Worm (Caenorhabditis elegans) whole organism, L3 larva: Measurements from ENCODE around the gene R10E9.3.
A peak's percentile ranks its signal among the peaks of the same experiment; 100 is the strongest.

Experiments
- R02D3.7 ChIP-seq: fragments of 150-350 bp; optimal IDR thresholded peaks from 2 replicates; lab custom pipeline; 2014; ENCODE audit warnings: missing biosample characterization, missing genetic modification characterization
- ZK546.5 ChIP-seq: sonication (generic microtip); optimal IDR thresholded peaks from 2 replicates; lab custom pipeline; 2017; ENCODE audit warnings: missing biosample characterization, missing genetic modification characterization
- aly-2 ChIP-seq: fragments of 150-350 bp; optimal IDR thresholded peaks from 2 replicates; lab custom pipeline; 2014; ENCODE audit warnings: missing biosample characterization, missing genetic modification characterization
- ama-1 ChIP-seq: fragments of 150-350 bp; optimal IDR thresholded peaks from 2 replicates; lab custom pipeline; 2018
- ceh-28 ChIP-seq: fragments of 150-350 bp; optimal IDR thresholded peaks from 2 replicates; lab custom pipeline; 2014; ENCODE audit warnings: missing biosample characterization, missing genetic modification reagents, missing genetic modification characterization
- ceh-82 ChIP-seq: fragments of 150-350 bp; optimal IDR thresholded peaks from 2 replicates; lab custom pipeline; 2014; ENCODE audit warnings: missing biosample characterization, missing genetic modification characterization
- egl-27 ChIP-seq: sonication (generic microtip); optimal IDR thresholded peaks from 4 replicates; lab custom pipeline; 2017; ENCODE audit warnings: missing biosample characterization, missing genetic modification reagents, missing genetic modification characterization
- egl-5 ChIP-seq: fragments of 150-350 bp; optimal IDR thresholded peaks from 2 replicates; lab custom pipeline; 2017; ENCODE audit warnings: missing biosample characterization, missing genetic modification reagents, missing genetic modification characterization, inconsistent platforms
- elt-2 ChIP-seq: sonication (generic microtip); optimal IDR thresholded peaks from 2 replicates; lab custom pipeline; 2016; ENCODE audit warnings: missing genetic modification reagents, mild to moderate bottlenecking, missing genetic modification characterization, missing compliant biosample characterization
- elt-3 ChIP-seq, 3 experiments: fragments of 150-350 bp in 1 of 3; sonication (generic microtip) in 2 of 3; optimal IDR thresholded peaks; 2 replicates in 2 of 3; 4 replicates in 1 of 3; lab custom pipeline; 2014 to 2017; ENCODE audit warnings: missing biosample characterization in 3 of 3, missing genetic modification characterization in 3 of 3
- eor-1 ChIP-seq, 2 experiments: fragments of 150-350 bp; optimal IDR thresholded peaks; 2 replicates each; lab custom pipeline; 2014 to 2018; ENCODE audit warnings: missing biosample characterization in 2 of 2, missing genetic modification characterization in 2 of 2
- fkh-10 ChIP-seq: sonication (generic microtip); optimal IDR thresholded peaks from 2 replicates; lab custom pipeline; 2017; ENCODE audit warnings: missing biosample characterization, missing genetic modification reagents, missing genetic modification characterization
- fkh-2 ChIP-seq: fragments of 150-350 bp; optimal IDR thresholded peaks from 2 replicates; lab custom pipeline; 2014; ENCODE audit warnings: missing biosample characterization, missing genetic modification reagents, missing genetic modification characterization
- hmg-11 ChIP-seq: sonication (generic microtip); optimal IDR thresholded peaks from 2 replicates; lab custom pipeline; 2016; ENCODE audit warnings: missing genetic modification characterization, missing compliant biosample characterization
- jun-1 ChIP-seq: fragments of 150-350 bp; optimal IDR thresholded peaks from 2 replicates; lab custom pipeline; 2014; ENCODE audit warnings: missing biosample characterization, missing genetic modification reagents, missing genetic modification characterization
- lin-39 ChIP-seq: fragments of 150-350 bp; optimal IDR thresholded peaks from 2 replicates; lab custom pipeline; 2018; ENCODE audit warnings: missing biosample characterization, missing genetic modification reagents, missing genetic modification characterization
- nfya-1 ChIP-seq: sonication (generic microtip); optimal IDR thresholded peaks from 2 replicates; lab custom pipeline; 2017; ENCODE audit warnings: missing genetic modification characterization, mild to moderate bottlenecking, missing compliant biosample characterization, antibody characterized with exemption, moderate library complexity; ENCODE audit not compliant: insufficient read depth
- nhr-12 ChIP-seq: fragments of 150-350 bp; optimal IDR thresholded peaks from 2 replicates; lab custom pipeline; 2014; ENCODE audit warnings: missing biosample characterization, missing genetic modification characterization
- nhr-23 ChIP-seq: fragments of 150-350 bp; optimal IDR thresholded peaks from 2 replicates; lab custom pipeline; 2014; ENCODE audit warnings: missing biosample characterization, missing genetic modification reagents, missing genetic modification characterization
- nhr-237 ChIP-seq: fragments of 150-350 bp; optimal IDR thresholded peaks from 2 replicates; lab custom pipeline; 2014; ENCODE audit warnings: missing biosample characterization, missing genetic modification characterization
- nhr-25 ChIP-seq: sonication (generic microtip); optimal IDR thresholded peaks from 2 replicates; lab custom pipeline; 2017; ENCODE audit warnings: missing biosample characterization, missing genetic modification characterization
- nhr-28 ChIP-seq: fragments of 150-350 bp; optimal IDR thresholded peaks from 2 replicates; lab custom pipeline; 2014; ENCODE audit warnings: missing biosample characterization, missing genetic modification characterization
- nhr-76 ChIP-seq: fragments of 150-350 bp; sonication (generic microtip); optimal IDR thresholded peaks from 5 replicates; lab custom pipeline; 2014; ENCODE audit warnings: missing biosample characterization, missing genetic modification characterization
- nhr-77 ChIP-seq: fragments of 150-350 bp; optimal IDR thresholded peaks from 2 replicates; lab custom pipeline; 2014; ENCODE audit warnings: missing biosample characterization, missing genetic modification characterization
- pha-4 ChIP-seq: fragments of 150-350 bp; optimal IDR thresholded peaks from 2 replicates; lab custom pipeline; 2014; ENCODE audit warnings: missing biosample characterization, missing genetic modification reagents, missing genetic modification characterization
- pqm-1 ChIP-seq: fragments of 150-350 bp; optimal IDR thresholded peaks from 2 replicates; lab custom pipeline; 2017; ENCODE audit warnings: missing biosample characterization, missing genetic modification characterization, inconsistent platforms
- snpc-4 ChIP-seq: fragments of 150-350 bp; optimal IDR thresholded peaks from 2 replicates; lab custom pipeline; 2014; ENCODE audit warnings: missing biosample characterization, missing genetic modification characterization
- unc-62 ChIP-seq: fragments of 150-350 bp; sonication (generic microtip); optimal IDR thresholded peaks from 4 replicates; lab custom pipeline; 2014; ENCODE audit warnings: missing biosample characterization, missing genetic modification reagents, missing genetic modification characterization
- ztf-11 ChIP-seq: fragments of 150-350 bp; optimal IDR thresholded peaks from 2 replicates; lab custom pipeline; 2014; ENCODE audit warnings: missing biosample characterization, missing genetic modification characterization
- ztf-4 ChIP-seq: fragments of 150-350 bp; optimal IDR thresholded peaks from 2 replicates; lab custom pipeline; 2014; ENCODE audit warnings: missing biosample characterization, missing genetic modification characterization

R10E9.3 gene

ce11 chrIII:4005446-4006192 lies 45.6 kb downstream of the R10E9.3 start, which contains the start of gene pxd-1:
Gene pxd-1, plus strand, starts transcription at chrIII:4006142.
- peak; percentile 24 for TF ChIP-seq lin-39
- TF ChIP-seq nfya-1, result peak; percentile 57
- peak; percentile 70 for TF ChIP-seq fkh-10 (GFP tag; lab: Kevin White, UChicago)
- TF ChIP-seq egl-5 (tag; lab: Kevin White, UChicago), result peak; percentile 19
- TF ChIP-seq nhr-23 (tag; lab: Kevin White, UChicago), result no peak

DNA sequence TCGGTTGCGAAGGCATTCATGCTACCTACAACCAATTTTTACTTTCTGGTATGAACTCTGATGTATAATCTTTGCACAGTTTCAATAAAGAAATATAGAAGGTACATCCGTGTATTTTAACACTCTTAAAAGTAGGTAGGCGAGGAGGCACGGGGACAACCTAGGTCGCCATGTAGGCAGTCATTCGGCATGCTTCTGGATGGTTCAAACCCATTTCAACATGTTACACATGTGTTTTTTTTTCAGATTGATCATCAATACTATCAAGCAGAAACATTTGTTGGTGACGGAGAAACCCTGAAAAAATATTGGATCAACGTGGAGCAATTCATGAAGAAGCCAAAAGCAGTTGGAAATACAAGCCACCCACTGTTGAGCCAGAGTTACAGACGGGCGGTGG lies 47.0 kb downstream of the R10E9.3 start:
- no peak for TF ChIP-seq elt-3 (tag; optimal IDR thresholded peaks at IDR 0.05; lab: Kevin White, UChicago)
- no peak for TF ChIP-seq egl-5 (tag; lab: Kevin White, UChicago)
- TF ChIP-seq nhr-76 (tag; lab: Kevin White, UChicago), result no peak
- TF ChIP-seq R02D3.7, result no peak
- no peak for TF ChIP-seq egl-27 (tag; lab: Kevin White, UChicago)
- TF ChIP-seq ceh-82 (tag; lab: Kevin White, UChicago), result no peak
- TF ChIP-seq aly-2 (tag; lab: Kevin White, UChicago), result no peak
- TF ChIP-seq jun-1 (tag; lab: Kevin White, UChicago), result no peak
- no peak for TF ChIP-seq nhr-12 (tag; lab: Kevin White, UChicago)
- no peak for TF ChIP-seq ama-1
- no peak for TF ChIP-seq lin-39
- no peak for TF ChIP-seq hmg-11 (tag; lab: Kevin White, UChicago)
- no peak for TF ChIP-seq nhr-237 (tag; lab: Kevin White, UChicago)
- no peak for TF ChIP-seq ztf-11 (tag; lab: Kevin White, UChicago)
- no peak for TF ChIP-seq nhr-77 (tag; lab: Kevin White, UChicago)
- no peak for TF ChIP-seq nhr-23 (tag; lab: Kevin White, UChicago)
- no peak for TF ChIP-seq unc-62
- TF ChIP-seq fkh-2, result no peak
- TF ChIP-seq ceh-28 (tag; lab: Kevin White, UChicago), result no peak

DNA sequence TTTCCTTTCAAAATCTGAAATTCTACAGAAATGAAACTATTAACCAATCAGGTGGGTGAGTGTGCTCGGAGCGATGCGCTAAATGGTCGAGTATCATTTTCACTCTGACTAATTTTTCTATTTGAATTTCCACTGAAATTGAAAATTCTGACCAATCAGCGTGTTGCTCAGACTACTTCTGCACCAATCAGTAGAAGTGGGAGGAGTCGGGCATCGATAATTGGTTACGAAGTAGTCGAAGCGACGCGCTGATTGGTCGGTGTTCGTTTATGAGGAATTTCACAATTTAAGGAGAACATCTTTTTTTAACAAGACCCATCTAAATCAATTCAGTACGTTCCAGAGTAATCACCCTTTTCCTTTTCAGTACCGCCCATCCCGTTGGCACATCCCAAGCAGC lies 49.2 kb downstream of the R10E9.3 start:
- peak; percentile 86 for TF ChIP-seq nfya-1
- TF ChIP-seq ZK546.5 (tag; lab: Kevin White, UChicago), result no peak
- no peak for TF ChIP-seq pha-4 (tag; lab: Kevin White, UChicago)
- TF ChIP-seq nhr-12 (tag; lab: Kevin White, UChicago), result no peak
- TF ChIP-seq snpc-4 (tag; lab: Kevin White, UChicago), result no peak

- TF ChIP-seq nhr-23 (tag; lab: Kevin White, UChicago) (no peak), nfya-1 (peak; percentile 17), nhr-25 (tag; lab: Kevin White, UChicago) (peak; percentile 22), lin-39 (peak; percentile 67), nhr-28 (tag; lab: Kevin White, UChicago) (no peak), jun-1 (tag; lab: Kevin White, UChicago) (no peak), hmg-11 (tag; lab: Kevin White, UChicago) (peak; percentile 64), egl-5 (tag; lab: Kevin White, UChicago) (no peak), ceh-28 (tag; lab: Kevin White, UChicago) (no peak), ztf-4 (tag; lab: Kevin White, UChicago) (no peak), eor-1 (tag; optimal IDR thresholded peaks at IDR 0.05; lab: Kevin White, UChicago) (no peak), ama-1 (no peak), unc-62 (no peak)
These were observed 50.1 kb downstream of the R10E9.3 start for ce11 chrIII:4010168-4010567.

DNA sequence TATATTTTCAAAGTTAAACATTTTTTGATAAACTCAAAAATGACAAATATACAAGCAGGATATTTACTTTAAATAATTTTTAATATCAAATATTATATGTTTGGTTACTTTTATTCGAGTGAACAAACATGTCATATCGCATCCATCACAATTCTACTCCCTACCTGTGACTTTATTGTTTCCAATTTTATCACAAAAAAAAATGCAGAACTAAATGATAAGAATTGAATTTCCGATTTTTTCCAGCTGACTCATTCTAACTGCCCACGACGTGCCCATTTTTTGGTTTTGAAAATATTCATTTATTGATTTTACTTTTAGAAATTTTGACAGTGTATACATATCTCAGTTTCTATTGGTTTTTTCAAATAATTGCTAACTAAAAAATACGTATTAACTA lies 51.0 kb downstream of the R10E9.3 start:
- peak; percentile 27 for TF ChIP-seq pqm-1
- TF ChIP-seq elt-2 (tag; lab: Kevin White, UChicago), result peak; percentile 46
- TF ChIP-seq elt-3 (tag; optimal IDR thresholded peaks at IDR 0.05; lab: Kevin White, UChicago), result no peak
